Fruit fly (Drosophila melanogaster): Measurements from ENCODE around the gene Prosalpha4T1.

The Prosalpha4T1 gene

dm6 chr3R:20766156-20766486, 17.2 kb upstream of the Prosalpha4T1 start:
- no peak for TF ChIP-seq CG17801 (GFP tag; optimal IDR thresholded peaks at IDR 0.05; ENCODE audit: partially characterized antibody)

dm6 chr3R:20765302-20766155, 16.7 kb upstream of the Prosalpha4T1 start:
- TF ChIP-seq CG17801 (GFP tag; optimal IDR thresholded peaks at IDR 0.05; ENCODE audit: partially characterized antibody): no peak

- no peak for TF ChIP-seq CG17801 (GFP tag; optimal IDR thresholded peaks at IDR 0.05; ENCODE audit: partially characterized antibody)
These were observed 15.2 kb upstream of the Prosalpha4T1 start for dm6 chr3R:20764058-20764457.

- no peak for TF ChIP-seq CG17801 (GFP tag; optimal IDR thresholded peaks at IDR 0.05; ENCODE audit: partially characterized antibody)
These were observed 13.4 kb upstream of the Prosalpha4T1 start, which contains the start of gene CG31195 for dm6 chr3R:20762175-20762795. Gene CG31195 (minus strand): TSS chr3R:20762369.

- TF ChIP-seq CG17801 (GFP tag; optimal IDR thresholded peaks at IDR 0.05; ENCODE audit: partially characterized antibody): no peak
These were observed 7.6 kb upstream of the Prosalpha4T1 start, which contains the start of gene Syp for dm6 chr3R:20756429-20756828. Gene Syp (plus strand): TSS chr3R:20756729.

- no peak for TF ChIP-seq CG17801 (GFP tag; optimal IDR thresholded peaks at IDR 0.05; ENCODE audit: partially characterized antibody)
These were observed 6.1 kb upstream of the Prosalpha4T1 start for dm6 chr3R:20754991-20755390.

dm6 chr3R:20749536-20749935, 662 bp upstream of the Prosalpha4T1 start:
- TF ChIP-seq CG17801 (GFP tag; optimal IDR thresholded peaks at IDR 0.05; ENCODE audit: partially characterized antibody): no peak

dm6 chr3R:20745238-20745637, 3.6 kb downstream of the Prosalpha4T1 start, which contains the start of gene CG31200:
Gene CG31200 (minus strand): TSS chr3R:20745338.
- TF ChIP-seq CG17801 (GFP tag; optimal IDR thresholded peaks at IDR 0.05; ENCODE audit: partially characterized antibody): no peak

- TF ChIP-seq CG17801 (GFP tag; optimal IDR thresholded peaks at IDR 0.05; ENCODE audit: partially characterized antibody): no peak
These were observed 5.1 kb downstream of the Prosalpha4T1 start, which contains the start of gene CG31199 for dm6 chr3R:20743769-20744168. Gene CG31199 (minus strand): TSS chr3R:20743869.

dm6 chr3R:20739971-20740370, 8.9 kb downstream of the Prosalpha4T1 start, which contains the start of gene CG42322:
Gene CG42322 (plus strand): TSS chr3R:20740108.
- TF ChIP-seq CG17801 (GFP tag; optimal IDR thresholded peaks at IDR 0.05; ENCODE audit: partially characterized antibody): no peak

dm6 chr3R:20739000-20739399, 9.9 kb downstream of the Prosalpha4T1 start, which contains the start of gene CG17267:
Gene CG17267 (minus strand): TSS chr3R:20739100.
- TF ChIP-seq CG17801 (GFP tag; optimal IDR thresholded peaks at IDR 0.05; ENCODE audit: partially characterized antibody): no peak

- no peak for TF ChIP-seq CG17801 (GFP tag; optimal IDR thresholded peaks at IDR 0.05; ENCODE audit: partially characterized antibody)
These were observed 13.5 kb downstream of the Prosalpha4T1 start, which contains the start of gene Cdk2 for dm6 chr3R:20735405-20735804. Gene Cdk2 (plus strand): TSS chr3R:20735623.

- no peak for TF ChIP-seq CG17801 (GFP tag; optimal IDR thresholded peaks at IDR 0.05; ENCODE audit: partially characterized antibody)
These were observed 17.5 kb downstream of the Prosalpha4T1 start, which contains the start of gene CG31205 for dm6 chr3R:20731331-20731730. Gene CG31205 (plus strand): TSS chr3R:20731631.

dm6 chr3R:20723491-20723890, 25.4 kb downstream of the Prosalpha4T1 start:
- TF ChIP-seq CG17801 (GFP tag; optimal IDR thresholded peaks at IDR 0.05; ENCODE audit: partially characterized antibody): no peak

dm6 chr3R:20719286-20719685, 29.6 kb downstream of the Prosalpha4T1 start:
- TF ChIP-seq CG17801 (GFP tag; optimal IDR thresholded peaks at IDR 0.05; ENCODE audit: partially characterized antibody): no peak

- no peak for TF ChIP-seq CG17801 (GFP tag; optimal IDR thresholded peaks at IDR 0.05; ENCODE audit: partially characterized antibody)
These were observed 34.5 kb downstream of the Prosalpha4T1 start, which contains the start of gene Oamb for dm6 chr3R:20714360-20714759. Gene Oamb (minus strand): TSS chr3R:20714577.

Data from ovary, adult (tissue).